Worm (Caenorhabditis elegans) whole organism, L1 larva: ENCODE results near the gene Y53G8AM.7.

Source experiments
- C04F5.9 ChIP-seq: sonication (generic microtip); optimal IDR thresholded peaks from 2 replicates; lab custom pipeline; 2016; ENCODE audit warnings: missing genetic modification characterization, missing compliant biosample characterization
- F16B12.6 ChIP-seq: fragments of 150-350 bp; optimal IDR thresholded peaks from 2 replicates; lab custom pipeline; 2014; ENCODE audit warnings: missing biosample characterization, missing genetic modification characterization
- Y116A8C.19 ChIP-seq: sonication (generic microtip); optimal IDR thresholded peaks from 2 replicates; lab custom pipeline; 2016; ENCODE audit warnings: missing compliant biosample characterization, missing genetic modification characterization, borderline replicate concordance
- aha-1 ChIP-seq: fragments of 150-350 bp; optimal IDR thresholded peaks from 2 replicates; lab custom pipeline; 2014; ENCODE audit warnings: missing biosample characterization, missing genetic modification characterization
- alr-1 ChIP-seq: fragments of 200-800 bp; sonication (Bioruptor generic); optimal IDR thresholded peaks from 2 replicates; lab custom pipeline; 2018; ENCODE audit warnings: borderline replicate concordance, mild to moderate bottlenecking, missing genetic modification characterization, missing compliant biosample characterization
- aly-2 ChIP-seq: fragments of 150-350 bp; optimal IDR thresholded peaks from 2 replicates; lab custom pipeline; 2014; ENCODE audit warnings: missing biosample characterization, missing genetic modification characterization
- blmp-1 ChIP-seq: fragments of 150-350 bp; optimal IDR thresholded peaks from 2 replicates; lab custom pipeline; 2014; ENCODE audit warnings: missing biosample characterization, missing genetic modification characterization
- ceh-63 ChIP-seq: fragments of 200-800 bp; sonication (Bioruptor generic); optimal IDR thresholded peaks from 2 replicates; lab custom pipeline; 2018; ENCODE audit warnings: mild to moderate bottlenecking, missing genetic modification characterization, missing compliant biosample characterization
- ceh-88 ChIP-seq: fragments of 200-800 bp; sonication (Bioruptor generic); IDR thresholded peaks from 2 replicates; pipeline ENCODE4 v1.3.6; 2022; ENCODE audit warnings: missing genetic modification characterization, missing compliant biosample characterization
- ceh-90 ChIP-seq: sonication (generic microtip); optimal IDR thresholded peaks from 2 replicates; lab custom pipeline; 2016; ENCODE audit warnings: missing genetic modification characterization, missing compliant biosample characterization
- dpl-1 ChIP-seq, 3 experiments: fragments of 150-350 bp in 2 of 3; sonication (generic microtip) in 1 of 3; optimal IDR thresholded peaks; 2 replicates each; lab custom pipeline; 2014 to 2017; ENCODE audit warnings: missing biosample characterization in 3 of 3, missing genetic modification characterization in 3 of 3, missing genetic modification reagents in 3 of 3
- efl-1 ChIP-seq, 4 experiments: fragments of 150-350 bp; optimal IDR thresholded peaks in 3 of 4; peaks in 1 of 4; 1 replicate in 1 of 4; 2 replicates in 3 of 4; lab custom pipeline; 2014; ENCODE audit warnings: missing biosample characterization in 2 of 4, missing genetic modification characterization in 2 of 4, missing genetic modification reagents in 2 of 4
- egl-27 ChIP-seq, 2 experiments: fragments of 150-350 bp in 1 of 2; sonication (generic microtip); optimal IDR thresholded peaks; 3 replicates each; lab custom pipeline; 2017 to 2018; ENCODE audit warnings: missing biosample characterization in 2 of 2, missing genetic modification characterization in 2 of 2, missing genetic modification reagents in 2 of 2
- ets-5 ChIP-seq: fragments of 200-800 bp; sonication (Bioruptor generic); IDR thresholded peaks from 2 replicates; pipeline ENCODE4 v1.3.6; 2022; ENCODE audit warnings: missing genetic modification characterization, missing compliant biosample characterization
- fkh-4 ChIP-seq: sonication (generic microtip); optimal IDR thresholded peaks from 2 replicates; lab custom pipeline; 2016; ENCODE audit warnings: missing compliant biosample characterization, missing genetic modification characterization, borderline replicate concordance
- fkh-8 ChIP-seq: sonication (generic microtip); optimal IDR thresholded peaks from 2 replicates; lab custom pipeline; 2016; ENCODE audit warnings: mild to moderate bottlenecking, missing genetic modification characterization, missing compliant biosample characterization
- grh-1 ChIP-seq: fragments of 200-800 bp; sonication (Bioruptor generic); IDR thresholded peaks from 2 replicates; pipeline ENCODE4 v1.3.6; 2022; ENCODE audit warnings: missing genetic modification reagents, missing genetic modification characterization, missing compliant biosample characterization
- hlh-4 ChIP-seq: sonication (generic microtip); optimal IDR thresholded peaks from 2 replicates; lab custom pipeline; 2016; ENCODE audit warnings: mild to moderate bottlenecking, missing genetic modification characterization, missing compliant biosample characterization
- isw-1 ChIP-seq: fragments of 200-800 bp; sonication (Bioruptor generic); IDR thresholded peaks from 2 replicates; pipeline ENCODE4 v1.3.6; 2022; ENCODE audit warnings: missing genetic modification characterization, missing compliant biosample characterization
- jun-1 ChIP-seq: fragments of 150-350 bp; optimal IDR thresholded peaks from 2 replicates; lab custom pipeline; 2014; ENCODE audit warnings: missing biosample characterization, missing genetic modification reagents, missing genetic modification characterization
- lin-15B ChIP-seq: fragments of 150-350 bp; sonication (generic microtip); optimal IDR thresholded peaks from 3 replicates; lab custom pipeline; 2014; ENCODE audit warnings: missing biosample characterization, missing genetic modification characterization
- lin-35 ChIP-seq, 2 experiments: fragments of 150-350 bp; optimal IDR thresholded peaks; 2 replicates each; lab custom pipeline; 2014; ENCODE audit warnings: missing biosample characterization in 2 of 2, missing genetic modification characterization in 2 of 2, missing genetic modification reagents in 2 of 2
- lin-39 ChIP-seq: fragments of 150-350 bp; optimal IDR thresholded peaks from 2 replicates; lab custom pipeline; 2014; ENCODE audit warnings: missing biosample characterization, missing genetic modification reagents, missing genetic modification characterization
- lsy-2 ChIP-seq, 2 experiments: fragments of 150-350 bp; optimal IDR thresholded peaks; 2 replicates each; lab custom pipeline; 2014; ENCODE audit warnings: missing biosample characterization in 2 of 2, missing genetic modification characterization in 2 of 2
- mab-9 ChIP-seq: fragments of 200-800 bp; sonication (Bioruptor generic); IDR thresholded peaks from 2 replicates; pipeline ENCODE4 v1.3.6; 2022; ENCODE audit warnings: missing genetic modification reagents, missing genetic modification characterization, missing compliant biosample characterization
- mef-2 ChIP-seq: fragments of 150-350 bp; optimal IDR thresholded peaks from 2 replicates; lab custom pipeline; 2014; ENCODE audit warnings: missing biosample characterization, missing genetic modification characterization
- nhr-12 ChIP-seq: sonication (generic microtip); optimal IDR thresholded peaks from 2 replicates; lab custom pipeline; 2017; ENCODE audit warnings: missing biosample characterization, missing genetic modification characterization
- nhr-20 ChIP-seq: sonication (generic microtip); optimal IDR thresholded peaks from 2 replicates; lab custom pipeline; 2016; ENCODE audit warnings: mild to moderate bottlenecking, missing genetic modification characterization, missing compliant biosample characterization
- nhr-237 ChIP-seq: fragments of 150-350 bp; optimal IDR thresholded peaks from 2 replicates; lab custom pipeline; 2014; ENCODE audit warnings: missing biosample characterization, missing genetic modification characterization
- nhr-28 ChIP-seq: fragments of 150-350 bp; optimal IDR thresholded peaks from 2 replicates; lab custom pipeline; 2014; ENCODE audit warnings: missing biosample characterization, missing genetic modification characterization
- nhr-71 ChIP-seq: sonication (generic microtip); optimal IDR thresholded peaks from 2 replicates; lab custom pipeline; 2016; ENCODE audit warnings: mild to moderate bottlenecking, missing genetic modification characterization, moderate library complexity, missing compliant biosample characterization
- nhr-76 ChIP-seq: sonication (generic microtip); optimal IDR thresholded peaks from 2 replicates; lab custom pipeline; 2017; ENCODE audit warnings: missing biosample characterization, missing genetic modification characterization
- nhr-77 ChIP-seq: fragments of 150-350 bp; optimal IDR thresholded peaks from 2 replicates; lab custom pipeline; 2014; ENCODE audit warnings: missing biosample characterization, missing genetic modification characterization
- nhr-84 ChIP-seq: sonication (generic microtip); optimal IDR thresholded peaks from 2 replicates; lab custom pipeline; 2017; ENCODE audit warnings: missing biosample characterization, missing genetic modification characterization
- nhr-85 ChIP-seq: sonication (generic microtip); peaks from one replicate; lab custom pipeline; 2016; ENCODE audit warnings: missing genetic modification characterization, inconsistent platforms, missing compliant biosample characterization
- nhr-90 ChIP-seq: sonication (generic microtip); optimal IDR thresholded peaks from 2 replicates; lab custom pipeline; 2016; ENCODE audit warnings: mild to moderate bottlenecking, missing genetic modification characterization, missing compliant biosample characterization; ENCODE audit not compliant: poor library complexity
- pag-3 ChIP-seq: sonication (generic microtip); optimal IDR thresholded peaks from 2 replicates; lab custom pipeline; 2017; ENCODE audit warnings: missing genetic modification characterization, mild to moderate bottlenecking, missing compliant biosample characterization, antibody characterized with exemption, borderline replicate concordance; ENCODE audit not compliant: insufficient read depth
- pax-3 ChIP-seq: fragments of 200-800 bp; sonication (Bioruptor generic); optimal IDR thresholded peaks from 2 replicates; lab custom pipeline; 2018; ENCODE audit warnings: mild to moderate bottlenecking, missing genetic modification characterization, moderate library complexity, missing compliant biosample characterization
- pqm-1 ChIP-seq: sonication (generic microtip); optimal IDR thresholded peaks from 3 replicates; lab custom pipeline; 2017; ENCODE audit warnings: missing biosample characterization, missing genetic modification characterization
- skn-1 ChIP-seq: fragments of 150-350 bp; optimal IDR thresholded peaks from 2 replicates; lab custom pipeline; 2014; ENCODE audit warnings: missing biosample characterization, missing genetic modification characterization
- snpc-4 ChIP-seq: fragments of 150-350 bp; optimal IDR thresholded peaks from 2 replicates; lab custom pipeline; 2014; ENCODE audit warnings: missing biosample characterization, missing genetic modification characterization
- swsn-7 ChIP-seq: sonication (generic microtip); optimal IDR thresholded peaks from 2 replicates; lab custom pipeline; 2016; ENCODE audit warnings: missing genetic modification characterization, missing compliant biosample characterization
- tbx-2 ChIP-seq: sonication (generic microtip); optimal IDR thresholded peaks from 2 replicates; lab custom pipeline; 2016; ENCODE audit warnings: missing genetic modification characterization, missing compliant biosample characterization
- tlp-1 ChIP-seq: fragments of 150-350 bp; optimal IDR thresholded peaks from 2 replicates; lab custom pipeline; 2014; ENCODE audit warnings: missing biosample characterization, missing genetic modification characterization
- unc-98 ChIP-seq: fragments of 200-800 bp; sonication (Bioruptor generic); IDR thresholded peaks from 2 replicates; pipeline ENCODE4 v1.3.6; 2022; ENCODE audit warnings: missing genetic modification characterization, missing compliant biosample characterization
- vab-15 ChIP-seq: sonication (generic microtip); optimal IDR thresholded peaks from 2 replicates; lab custom pipeline; 2017; ENCODE audit warnings: missing genotype, mild to moderate bottlenecking, missing genetic modification characterization, missing compliant biosample characterization

Y53G8AM.7 gene

DNA sequence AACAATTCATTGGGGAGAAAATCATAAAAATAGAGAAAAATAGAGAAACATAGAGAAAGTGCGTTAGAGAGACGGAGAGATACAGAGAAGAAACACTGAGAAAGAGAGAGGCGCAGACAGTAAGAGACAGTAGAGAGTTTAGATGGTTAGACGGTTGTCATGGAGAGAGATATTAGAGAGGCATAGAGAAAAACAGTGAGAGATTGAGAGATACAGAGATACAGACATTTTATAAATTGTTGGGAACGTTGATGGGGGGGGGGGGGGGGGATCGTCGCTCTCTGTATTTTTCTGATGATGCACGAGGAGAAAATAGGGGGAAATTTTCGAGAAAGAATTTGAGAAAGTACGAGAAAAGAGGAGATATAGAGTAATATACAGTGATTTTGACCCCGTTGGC, 12.8 kb upstream of the Y53G8AM.7 start (continued):
- TF ChIP-seq pax-3 (tag; lab: Kevin White, UChicago) (peak; percentile 76), Y116A8C.19 (tag; lab: Kevin White, UChicago) (no peak), isw-1 (peak; percentile 72), hlh-4 (tag; lab: Kevin White, UChicago) (no peak), nhr-237 (tag; lab: Kevin White, UChicago) (peak; percentile 21), swsn-7 (peak; percentile 93), ets-5 (GFP tag; lab: Robert Waterston, UW) (no peak), C04F5.9 (tag; lab: Kevin White, UChicago) (peak; percentile 31), nhr-90 (tag; lab: Kevin White, UChicago) (peak; percentile 94), lsy-2 (tag; optimal IDR thresholded peaks at IDR 0.05; lab: Kevin White, UChicago) (peak; percentile 84 to 90), ceh-63 (no peak), aly-2 (tag; lab: Kevin White, UChicago) (peak; percentile 72), nhr-20 (peak; percentile 92), fkh-4 (tag; lab: Kevin White, UChicago) (peak; percentile 22), blmp-1 (tag; lab: Kevin White, UChicago) (peak; percentile 46), lin-39 (peak; percentile 79), aha-1 (tag; lab: Kevin White, UChicago) (peak; percentile 52), tbx-2 (tag; lab: Kevin White, UChicago) (peak; percentile 85), ceh-90 (tag; lab: Kevin White, UChicago) (no peak), unc-98 (no peak; the same call in 1 of the 2 replicates), F16B12.6 (tag; lab: Kevin White, UChicago) (peak; percentile 1), nhr-12 (tag; lab: Kevin White, UChicago) (no peak), nhr-71 (tag; lab: Kevin White, UChicago) (peak; percentile 95), mab-9 (peak; percentile 66), nhr-84 (tag; lab: Kevin White, UChicago) (no peak), ceh-88 (no peak), snpc-4 (peak; percentile 46), pag-3 (tag; lab: Kevin White, UChicago) (no peak), vab-15 (tag; lab: Kevin White, UChicago) (peak; percentile 26), skn-1 (tag; lab: Kevin White, UChicago) (no peak), efl-1 (optimal IDR thresholded peaks at IDR 0.05; lab: Kevin White, UChicago) (peak; percentile 88 to 95), efl-1 (GFP tag; optimal IDR thresholded peaks at IDR 0.05 in 1 of 2; lab: Kevin White, UChicago) (peak; percentile 63 to 97), nhr-76 (tag; lab: Kevin White, UChicago) (no peak), jun-1 (tag; lab: Kevin White, UChicago) (peak; percentile 86), nhr-28 (tag; lab: Kevin White, UChicago) (no peak), tlp-1 (tag; lab: Kevin White, UChicago) (no peak), dpl-1 (GFP tag; optimal IDR thresholded peaks at IDR 0.05; lab: Kevin White, UChicago) (peak; percentile 52 to 69 (median 53)), egl-27 (tag; optimal IDR thresholded peaks at IDR 0.05; lab: Kevin White, UChicago) (no peak), grh-1 (GFP tag; lab: Robert Waterston, UW) (peak; percentile 85), nhr-77 (tag; lab: Kevin White, UChicago) (peak; percentile 40), lin-35 (GFP tag; optimal IDR thresholded peaks at IDR 0.05; lab: Kevin White, UChicago) (peak; percentile 57 to 86)

DNA sequence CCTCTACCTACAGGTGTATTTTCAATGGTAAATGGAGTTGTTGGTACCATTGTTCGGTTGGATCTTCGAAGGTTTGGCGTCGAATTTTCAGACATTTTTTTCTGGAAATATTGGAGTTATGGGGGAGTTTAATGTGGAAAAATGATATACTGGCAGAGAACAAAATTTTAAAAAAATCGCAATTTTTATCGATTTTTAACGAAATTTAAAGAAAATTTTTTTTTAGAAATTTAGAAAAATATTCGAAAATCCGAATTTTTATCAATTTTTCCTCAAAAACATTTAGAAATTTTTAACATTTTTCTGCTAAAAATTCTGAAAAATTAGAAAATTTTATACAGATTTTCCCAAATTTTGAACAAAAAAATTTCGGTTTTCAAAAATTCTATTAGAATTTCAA, 12.1 kb upstream of the Y53G8AM.7 start, which contains the start of gene Y53G8AM.8:
Gene Y53G8AM.8 (minus strand): TSS at position 101 of the 400 bp plus-strand sequence.
- no peak for TF ChIP-seq aly-2 (tag; lab: Kevin White, UChicago)
- TF ChIP-seq alr-1: no peak
- no peak for TF ChIP-seq pqm-1 (tag; lab: Kevin White, UChicago)
- TF ChIP-seq nhr-85: no peak
- TF ChIP-seq mef-2 (tag; lab: Kevin White, UChicago): no peak
- TF ChIP-seq fkh-8 (tag; lab: Kevin White, UChicago): no peak
- no peak for TF ChIP-seq tbx-2 (tag; lab: Kevin White, UChicago)
- no peak for TF ChIP-seq fkh-4 (tag; lab: Kevin White, UChicago)
- no peak for TF ChIP-seq nhr-20
- TF ChIP-seq nhr-12 (tag; lab: Kevin White, UChicago): no peak
- TF ChIP-seq lin-15B (tag; lab: Kevin White, UChicago): no peak
